Worm (Caenorhabditis elegans): ENCODE data around the gene pitr-3.

The pitr-3 gene

ce11 chrV:9096674-9097073 is 44.5 kb downstream of the pitr-3 start:
- TF ChIP-seq dmd-8 (GFP tag; IDR thresholded peaks at IDR 0.05) (no peak), ama-1 (optimal IDR thresholded peaks at IDR 0.05) (peak; percentile 27), hlh-30 (tag; optimal IDR thresholded peaks at IDR 0.05; ENCODE audit: insufficient read depth) (peak; percentile 52), lir-3 (tag; optimal IDR thresholded peaks at IDR 0.05) (no peak), mxl-3 (GFP tag; optimal IDR thresholded peaks at IDR 0.05) (peak; percentile 7)

- TF ChIP-seq mdt-29 (GFP tag; IDR thresholded peaks at IDR 0.05) (peak; percentile 76), lin-29 (GFP tag; IDR thresholded peaks at IDR 0.05) (0 out of 2 replicates have a peak, but pooled peaks have one; percentile 55), Y105C5A.15 (GFP tag; IDR thresholded peaks at IDR 0.05) (no peak), spr-1 (tag; optimal IDR thresholded peaks at IDR 0.05) (peak; percentile 78), lin-13 (GFP tag; optimal IDR thresholded peaks at IDR 0.05) (peak; percentile 50), ceh-28 (tag; optimal IDR thresholded peaks at IDR 0.05) (no peak), nhr-76 (tag; optimal IDR thresholded peaks at IDR 0.05) (peak; percentile 87), madf-5 (GFP tag; IDR thresholded peaks at IDR 0.05) (0 out of 4 replicates have a peak, but pooled peaks of 1 of the 2 experiments have one; percentile 64), zfp-3 (GFP tag; conservative IDR thresholded peaks at IDR 0.05) (peak; percentile 40; the same call in 1 of the 2 replicates), saeg-2 (GFP tag; IDR thresholded peaks at IDR 0.05) (peak; percentile 94), lin-39 (tag; optimal IDR thresholded peaks at IDR 0.05) (no peak), ceh-44 (GFP tag; IDR thresholded peaks at IDR 0.05) (no peak), attf-4 (tag; optimal IDR thresholded peaks at IDR 0.05) (no peak), php-3 (GFP tag; IDR thresholded peaks at IDR 0.05) (peak; percentile 86), unc-130 (GFP tag; optimal IDR thresholded peaks at IDR 0.05) (no peak), unc-39 (tag; optimal IDR thresholded peaks at IDR 0.05) (no peak), dve-1 (tag; optimal IDR thresholded peaks at IDR 0.05; ENCODE audit: insufficient read depth) (peak; percentile 98), mes-2 (tag; optimal IDR thresholded peaks at IDR 0.05; ENCODE audit: poor library complexity, severe bottlenecking) (no peak), lin-15B (tag; optimal IDR thresholded peaks at IDR 0.05) (no peak), zip-11 (GFP tag; IDR thresholded peaks at IDR 0.05) (no peak), gei-8 (GFP tag; optimal IDR thresholded peaks at IDR 0.05) (peak; percentile 98), egl-43 (GFP tag; IDR thresholded peaks at IDR 0.05) (no peak), egl-27 (tag; optimal IDR thresholded peaks at IDR 0.05) (no peak), F10B5.3 (tag; optimal IDR thresholded peaks at IDR 0.05) (no peak), ceh-32 (tag; optimal IDR thresholded peaks at IDR 0.05; ENCODE audit: poor library complexity) (no peak), cey-2 (tag; optimal IDR thresholded peaks at IDR 0.05; ENCODE audit: borderline replicate concordance, insufficient read depth) (peak; percentile 95), madf-9 (GFP tag; conservative IDR thresholded peaks at IDR 0.05) (peak; percentile 46; the same call in 1 of the 2 replicates), fkh-10 (GFP tag; optimal IDR thresholded peaks at IDR 0.05) (no peak), dmd-8 (GFP tag; IDR thresholded peaks at IDR 0.05) (no peak), sdz-12 (GFP tag; optimal IDR thresholded peaks at IDR 0.05) (no peak), R02D3.7 (tag; optimal IDR thresholded peaks at IDR 0.05) (no peak), ztf-11 (tag; optimal IDR thresholded peaks at IDR 0.05) (no peak), daf-8 (GFP tag; IDR thresholded peaks at IDR 0.05) (no peak), lin-1 (GFP tag; IDR thresholded peaks at IDR 0.05) (peak; percentile 62; the same call in 1 of the 2 replicates), nhr-11 (tag; optimal IDR thresholded peaks at IDR 0.05) (peak; percentile 87), nhr-237 (tag; optimal IDR thresholded peaks at IDR 0.05) (no peak), ceh-20 (GFP tag; IDR thresholded peaks at IDR 0.05) (peak; percentile 92), snpc-4 (tag; optimal IDR thresholded peaks at IDR 0.05) (no peak), daf-19 (GFP tag; conservative IDR thresholded peaks at IDR 0.05) (no peak), pha-4 (GFP tag; IDR thresholded peaks at IDR 0.05) (peak; percentile 76), pha-4 (tag; optimal IDR thresholded peaks at IDR 0.05) (peak; percentile 60), ceh-82 (tag; optimal IDR thresholded peaks at IDR 0.05) (no peak), T20F7.1 (GFP tag; optimal IDR thresholded peaks at IDR 0.05) (peak; percentile 68), ztf-7 (tag; optimal IDR thresholded peaks at IDR 0.05) (peak; percentile 63)
These were observed 45.4 kb downstream of the pitr-3 start, which contains the start of gene F21C10.10 for ce11 chrV:9095613-9096317. Gene F21C10.10 (plus strand): TSS chrV:9096267.
